Worm (Caenorhabditis elegans) whole organism, early embryonic: Measurements from ENCODE around the gene rars-1.

Experiments used
- B0310.2 ChIP-seq: sonication (generic microtip); optimal IDR thresholded peaks from 2 replicates; lab custom pipeline; 2016; ENCODE audit warnings: mild to moderate bottlenecking, missing genetic modification characterization, missing compliant biosample characterization
- F13C5.2 ChIP-seq: sonication (generic microtip); optimal IDR thresholded peaks from 2 replicates; lab custom pipeline; 2017; ENCODE audit warnings: mild to moderate bottlenecking, missing genetic modification characterization, inconsistent platforms, missing compliant biosample characterization
- aly-1 ChIP-seq: sonication (generic microtip); optimal IDR thresholded peaks from 2 replicates; lab custom pipeline; 2016; ENCODE audit warnings: missing genetic modification characterization, missing compliant biosample characterization
- ama-1 ChIP-seq: fragments of 150-350 bp; optimal IDR thresholded peaks from 2 replicates; lab custom pipeline; 2014
- ceh-13 ChIP-seq: fragments of 200-800 bp; sonication (Bioruptor generic); optimal IDR thresholded peaks from 2 replicates; lab custom pipeline; 2018; ENCODE audit warnings: mild to moderate bottlenecking, missing genetic modification characterization, missing compliant biosample characterization
- ets-7 ChIP-seq: sonication (generic microtip); optimal IDR thresholded peaks from 2 replicates; lab custom pipeline; 2016; ENCODE audit warnings: missing genotype, missing genetic modification characterization, missing compliant biosample characterization
- flt-1 ChIP-seq: fragments of 200-800 bp; sonication (Bioruptor generic); IDR thresholded peaks from 2 replicates; pipeline ENCODE4 v1.3.6; 2022; ENCODE audit warnings: missing genetic modification characterization, missing compliant biosample characterization
- hmg-4 ChIP-seq: fragments of 200-800 bp; sonication (Bioruptor generic); optimal IDR thresholded peaks from 2 replicates; lab custom pipeline; 2018; ENCODE audit warnings: mild to moderate bottlenecking, missing genetic modification characterization, missing compliant biosample characterization
- hnd-1 ChIP-seq: sonication (generic microtip); optimal IDR thresholded peaks from 2 replicates; lab custom pipeline; 2016; ENCODE audit warnings: missing genetic modification characterization, missing compliant biosample characterization
- pes-1 ChIP-seq: fragments of 200-800 bp; sonication (Bioruptor generic); IDR thresholded peaks from 2 replicates; pipeline ENCODE4 v1.3.6; 2022; ENCODE audit warnings: missing genetic modification reagents, missing genetic modification characterization, missing compliant biosample characterization
- sea-1 ChIP-seq: fragments of 200-800 bp; sonication (Bioruptor generic); conservative IDR thresholded peaks from 2 replicates; pipeline ENCODE4 v1.3.6; 2022; ENCODE audit warnings: missing genetic modification characterization, missing compliant biosample characterization
- tbx-11 ChIP-seq: fragments of 200-800 bp; sonication (Bioruptor generic); IDR thresholded peaks from 2 replicates; pipeline ENCODE4 v1.3.6; 2022; ENCODE audit warnings: missing genetic modification characterization, missing compliant biosample characterization

DNA sequence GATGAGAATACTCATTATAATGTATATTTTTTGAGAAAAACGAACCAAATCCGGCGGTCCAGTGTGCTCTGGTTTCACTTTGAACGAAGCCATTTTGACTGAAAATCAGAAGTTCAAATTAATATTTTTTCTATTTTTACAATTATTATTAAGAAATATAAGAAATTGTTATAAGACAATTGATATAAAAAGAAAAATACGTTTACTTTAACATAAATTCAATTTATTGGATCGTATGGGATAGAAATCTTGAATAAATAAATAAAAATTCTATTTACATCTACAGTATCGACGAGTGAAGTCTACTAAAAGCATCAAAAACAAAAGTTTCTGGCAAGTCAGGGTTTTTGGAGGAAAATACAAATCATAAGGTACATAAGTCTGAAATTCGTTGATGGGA lies 43.2 kb upstream of the rars-1 start, which contains the start of gene C27F2.4:
- TF ChIP-seq ama-1 (lab: Kevin White, UChicago), result no peak
- no peak for TF ChIP-seq ceh-13
- TF ChIP-seq hnd-1 (tag; lab: Kevin White, UChicago), result no peak
- TF ChIP-seq ets-7 (tag; lab: Kevin White, UChicago), result no peak
- TF ChIP-seq sea-1 (GFP tag; lab: Robert Waterston, UW), result no peak
- no peak for TF ChIP-seq B0310.2 (tag; lab: Kevin White, UChicago)
- no peak for TF ChIP-seq flt-1 (GFP tag; lab: Robert Waterston, UW)
- TF ChIP-seq F13C5.2, result no peak
- no peak for TF ChIP-seq aly-1 (tag; lab: Kevin White, UChicago)
- no peak for TF ChIP-seq pes-1
- no peak for TF ChIP-seq tbx-11 (GFP tag; lab: Robert Waterston, UW)
- TF ChIP-seq hmg-4 (GFP tag; lab: Kevin White, UChicago), result no peak
